Fruit fly (Drosophila melanogaster): ENCODE measurements around the gene CG31872.

- no peak for TF ChIP-seq Myc (optimal IDR thresholded peaks at IDR 0.05)
- TF ChIP-seq h (optimal IDR thresholded peaks at IDR 0.05), result no peak
- no peak for TF ChIP-seq psq (optimal IDR thresholded peaks at IDR 0.05)
- TF ChIP-seq ttk (optimal IDR thresholded peaks at IDR 0.05), result no peak
- TF ChIP-seq Sin3A (optimal IDR thresholded peaks at IDR 0.05), result no peak
Measured at dm6 chr2L:10643671-10644070, 3.9 kb downstream of the CG31872 start, which contains the start of gene CG18284.
